Worm (Caenorhabditis elegans) whole organism, young adult: ENCODE results near the gene C25B8.8.

Experiments
- Y67H2A.10 ChIP-seq: fragments of 200-800 bp; sonication (Bioruptor generic); conservative IDR thresholded peaks from 2 replicates; pipeline ENCODE4 v1.3.6; 2022; ENCODE audit warnings: missing genetic modification reagents, missing genetic modification characterization, missing compliant biosample characterization
- ama-1 ChIP-seq, 3 experiments: fragments of 150-350 bp in 1 of 3; sonication (generic microtip) in 2 of 3; optimal IDR thresholded peaks; 2 replicates each; lab custom pipeline; 2014 to 2018; ENCODE audit warnings: missing biosample characterization in 2 of 3, missing genetic modification characterization in 2 of 3, missing genetic modification reagents in 2 of 3
- aptf-2 ChIP-seq: fragments of 200-800 bp; sonication (Bioruptor generic); conservative IDR thresholded peaks from 2 replicates; pipeline ENCODE4 v1.3.6; 2022; ENCODE audit warnings: missing genetic modification reagents, missing genetic modification characterization, missing compliant biosample characterization
- bed-2 ChIP-seq: fragments of 200-800 bp; sonication (Bioruptor generic); IDR thresholded peaks from 2 replicates; pipeline ENCODE4 v1.3.6; 2022; ENCODE audit warnings: missing genetic modification reagents, missing genetic modification characterization, missing compliant biosample characterization
- ceh-58 ChIP-seq: fragments of 200-800 bp; sonication (Bioruptor generic); IDR thresholded peaks from 2 replicates; pipeline ENCODE4 v1.3.6; 2022; ENCODE audit warnings: missing genetic modification characterization, missing compliant biosample characterization
- dpl-1 ChIP-seq: fragments of 150-350 bp; optimal IDR thresholded peaks from 2 replicates; lab custom pipeline; 2014; ENCODE audit warnings: missing biosample characterization, missing genetic modification reagents, missing genetic modification characterization
- egrh-3 ChIP-seq: fragments of 200-800 bp; sonication (Bioruptor generic); IDR thresholded peaks from 2 replicates; pipeline ENCODE4 v1.3.6; 2022; ENCODE audit warnings: missing genetic modification reagents, missing genetic modification characterization, missing compliant biosample characterization
- ets-4 ChIP-seq: fragments of 200-800 bp; sonication (Bioruptor generic); optimal IDR thresholded peaks from 2 replicates; lab custom pipeline; 2018; ENCODE audit warnings: mild to moderate bottlenecking, missing genetic modification characterization, missing compliant biosample characterization
- fkh-3 ChIP-seq: sonication (generic microtip); optimal IDR thresholded peaks from 2 replicates; lab custom pipeline; 2016; ENCODE audit warnings: mild to moderate bottlenecking, missing genetic modification characterization, missing compliant biosample characterization
- hmg-20 ChIP-seq: fragments of 200-800 bp; sonication (Bioruptor generic); IDR thresholded peaks from 2 replicates; pipeline ENCODE4 v1.3.6; 2022; ENCODE audit warnings: missing genetic modification reagents, missing genetic modification characterization, missing compliant biosample characterization
- lsl-1 ChIP-seq: fragments of 200-800 bp; sonication (Bioruptor generic); optimal IDR thresholded peaks from 2 replicates; lab custom pipeline; 2018; ENCODE audit warnings: mild to moderate bottlenecking, missing genetic modification characterization, moderate library complexity, missing compliant biosample characterization
- mcd-1 ChIP-seq: fragments of 200-800 bp; sonication (Bioruptor generic); IDR thresholded peaks from 2 replicates; pipeline ENCODE4 v1.3.6; 2022; ENCODE audit warnings: missing genetic modification reagents, missing genetic modification characterization, missing compliant biosample characterization
- mes-4 ChIP-seq: sonication (generic microtip); optimal IDR thresholded peaks from 2 replicates; lab custom pipeline; 2016; ENCODE audit warnings: missing genotype, missing genetic modification characterization, missing compliant biosample characterization
- unc-130 ChIP-seq: sonication (generic microtip); optimal IDR thresholded peaks from 2 replicates; lab custom pipeline; 2016; ENCODE audit warnings: missing genetic modification reagents, missing genetic modification characterization, missing compliant biosample characterization

DNA sequence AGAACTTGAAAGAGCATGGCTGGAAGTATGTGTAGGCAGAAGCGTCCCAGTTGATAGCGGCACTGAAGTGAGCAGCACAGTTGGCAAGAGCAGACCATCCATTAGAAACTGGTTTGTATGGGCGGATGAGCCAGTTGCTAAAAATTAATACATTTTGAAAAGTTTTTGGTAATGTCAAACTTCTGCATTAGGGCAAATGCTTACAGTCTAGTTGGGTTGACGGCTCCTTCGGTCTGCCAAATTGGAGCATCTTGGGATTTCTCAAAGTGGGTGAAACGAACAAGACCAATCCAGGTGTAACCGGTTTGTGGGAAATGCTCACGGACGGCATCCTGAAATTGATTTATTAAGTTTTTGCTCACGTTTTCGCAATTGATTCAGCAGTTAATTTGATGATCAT is 7.8 kb downstream of the C25B8.8 start:
- no peak for TF ChIP-seq aptf-2 (GFP tag; lab: Robert Waterston, UW)
- TF ChIP-seq ama-1 (optimal IDR thresholded peaks at IDR 0.05; lab: Kevin White, UChicago): no peak
- TF ChIP-seq ama-1 (GFP tag; optimal IDR thresholded peaks at IDR 0.05; lab: Kevin White, UChicago): no peak
- TF ChIP-seq egrh-3 (GFP tag; lab: Robert Waterston, UW): no peak
- TF ChIP-seq unc-130 (GFP tag; lab: Kevin White, UChicago): no peak
- no peak for TF ChIP-seq fkh-3 (tag; lab: Kevin White, UChicago)
- TF ChIP-seq Y67H2A.10 (GFP tag; lab: Robert Waterston, UW): no peak
- no peak for TF ChIP-seq bed-2 (GFP tag; lab: Robert Waterston, UW)
- no peak for TF ChIP-seq dpl-1 (GFP tag; lab: Kevin White, UChicago)
- no peak for TF ChIP-seq mes-4
- TF ChIP-seq ceh-58 (GFP tag; lab: Robert Waterston, UW): no peak
- TF ChIP-seq ets-4 (GFP tag; lab: Kevin White, UChicago): no peak
- TF ChIP-seq hmg-20 (GFP tag; lab: Robert Waterston, UW): no peak
- no peak for TF ChIP-seq lsl-1
- no peak for TF ChIP-seq mcd-1 (GFP tag; lab: Robert Waterston, UW)
